Worm (Caenorhabditis elegans) whole organism, L4 larva: ENCODE results near the gene T23F6.3.
A peak's percentile ranks its signal among the peaks of the same experiment; 100 is the strongest.

ENCODE experiments used
- F26F4.8 ChIP-seq: fragments of 200-800 bp; sonication (Bioruptor generic); conservative IDR thresholded peaks from 2 replicates; pipeline ENCODE4 v1.3.6; 2022; ENCODE audit warnings: missing genetic modification characterization, missing compliant biosample characterization
- F37D6.2 ChIP-seq: sonication (generic microtip); optimal IDR thresholded peaks from 2 replicates; lab custom pipeline; 2016; ENCODE audit warnings: mild to moderate bottlenecking, missing genetic modification characterization, missing compliant biosample characterization
- F44E2.7 ChIP-seq: fragments of 200-800 bp; sonication (Bioruptor generic); IDR thresholded peaks from 2 replicates; pipeline ENCODE4 v2.1.2; 2022; ENCODE audit warnings: missing genetic modification characterization, missing compliant biosample characterization
- F49E8.2 ChIP-seq: sonication (generic microtip); optimal IDR thresholded peaks from 2 replicates; lab custom pipeline; 2016; ENCODE audit warnings: missing compliant biosample characterization, mild to moderate bottlenecking, missing genetic modification characterization, borderline replicate concordance
- T20F7.1 ChIP-seq: fragments of 200-800 bp; sonication (Bioruptor generic); optimal IDR thresholded peaks from 2 replicates; lab custom pipeline; 2018; ENCODE audit warnings: mild to moderate bottlenecking, missing genetic modification characterization, missing compliant biosample characterization
- ama-1 ChIP-seq: fragments of 150-350 bp; optimal IDR thresholded peaks from 2 replicates; lab custom pipeline; 2014; ENCODE audit warnings: inconsistent platforms, mixed read lengths
- arid-1 ChIP-seq: fragments of 200-800 bp; sonication (Bioruptor generic); conservative IDR thresholded peaks from 2 replicates; pipeline ENCODE4 v1.3.6; 2022; ENCODE audit warnings: missing genetic modification reagents, missing genetic modification characterization, missing compliant biosample characterization
- ceh-20 ChIP-seq: fragments of 200-800 bp; sonication (Bioruptor generic); IDR thresholded peaks from 2 replicates; pipeline ENCODE4 v1.3.6; 2022; ENCODE audit warnings: missing genetic modification reagents, missing genetic modification characterization, missing compliant biosample characterization
- ceh-44 ChIP-seq: fragments of 200-800 bp; sonication (Bioruptor generic); IDR thresholded peaks from 2 replicates; pipeline ENCODE4 v1.3.6; 2022; ENCODE audit warnings: missing genetic modification reagents, missing genetic modification characterization, missing compliant biosample characterization
- ceh-82 ChIP-seq: sonication (generic microtip); optimal IDR thresholded peaks from 2 replicates; lab custom pipeline; 2017; ENCODE audit warnings: missing biosample characterization, missing genetic modification characterization
- ces-1 ChIP-seq: fragments of 150-350 bp; sonication (generic microtip); optimal IDR thresholded peaks from 4 replicates; lab custom pipeline; 2014; ENCODE audit warnings: missing biosample characterization, missing genetic modification reagents, missing genetic modification characterization
- ctbp-1 ChIP-seq: fragments of 200-800 bp; sonication (Bioruptor generic); IDR thresholded peaks from 2 replicates; pipeline ENCODE4 v1.3.6; 2022; ENCODE audit warnings: missing genetic modification reagents, missing genetic modification characterization, missing compliant biosample characterization
- dmd-6 ChIP-seq: fragments of 200-800 bp; sonication (Bioruptor generic); IDR thresholded peaks from 2 replicates; pipeline ENCODE4 v1.3.6; 2022; ENCODE audit warnings: missing genetic modification reagents, missing genetic modification characterization, missing compliant biosample characterization
- dmd-9 ChIP-seq: fragments of 200-800 bp; sonication (Bioruptor generic); IDR thresholded peaks from 2 replicates; pipeline ENCODE4 v1.3.6; 2022; ENCODE audit warnings: missing genetic modification reagents, missing genetic modification characterization, missing compliant biosample characterization
- dpl-1 ChIP-seq: fragments of 150-350 bp; optimal IDR thresholded peaks from 2 replicates; lab custom pipeline; 2014; ENCODE audit warnings: missing biosample characterization, missing genetic modification reagents, missing genetic modification characterization
- duxl-1 ChIP-seq: sonication (generic microtip); optimal IDR thresholded peaks from 2 replicates; lab custom pipeline; 2016; ENCODE audit warnings: mild to moderate bottlenecking, missing genetic modification characterization, moderate library complexity, missing compliant biosample characterization; ENCODE audit not compliant: poor library complexity
- dve-1 ChIP-seq: sonication (generic microtip); optimal IDR thresholded peaks from 2 replicates; lab custom pipeline; 2017; ENCODE audit warnings: antibody characterized with exemption, mild to moderate bottlenecking, missing genetic modification characterization, missing compliant biosample characterization; ENCODE audit not compliant: insufficient read depth
- egl-43 ChIP-seq: fragments of 200-800 bp; sonication (Bioruptor generic); IDR thresholded peaks from 2 replicates; pipeline ENCODE4 v1.3.6; 2022; ENCODE audit warnings: missing genetic modification reagents, missing genetic modification characterization, missing compliant biosample characterization
- fkh-10 ChIP-seq: fragments of 150-350 bp; optimal IDR thresholded peaks from 2 replicates; lab custom pipeline; 2014; ENCODE audit warnings: missing biosample characterization, missing genetic modification reagents, missing genetic modification characterization
- hif-1 ChIP-seq, 2 experiments: sonication (generic microtip); optimal IDR thresholded peaks; 2 replicates each; lab custom pipeline; 2016 to 2017; ENCODE audit warnings: missing compliant biosample characterization in 2 of 2, missing genetic modification characterization in 2 of 2, missing genetic modification reagents in 2 of 2, missing genotype in 2 of 2, mild to moderate bottlenecking in 1 of 2
- hlh-30 ChIP-seq: sonication (generic microtip); optimal IDR thresholded peaks from 2 replicates; lab custom pipeline; 2017; ENCODE audit warnings: antibody characterized with exemption, mild to moderate bottlenecking, missing genetic modification characterization, missing compliant biosample characterization; ENCODE audit not compliant: insufficient read depth
- hmg-1.1 ChIP-seq: fragments of 200-800 bp; sonication (Bioruptor generic); IDR thresholded peaks from 2 replicates; pipeline ENCODE4 v1.3.6; 2022; ENCODE audit warnings: missing genetic modification reagents, missing genetic modification characterization, missing compliant biosample characterization
- lir-3 ChIP-seq: sonication (generic microtip); optimal IDR thresholded peaks from 2 replicates; lab custom pipeline; 2016; ENCODE audit warnings: mild to moderate bottlenecking, missing genetic modification characterization, missing compliant biosample characterization
- lsy-2 ChIP-seq, 2 experiments: fragments of 150-350 bp in 1 of 2; sonication (generic microtip) in 1 of 2; optimal IDR thresholded peaks; 2 replicates each; lab custom pipeline; 2014 to 2017; ENCODE audit warnings: missing biosample characterization in 2 of 2, missing genetic modification characterization in 2 of 2
- madf-5 ChIP-seq, 2 experiments: fragments of 200-800 bp; sonication (Bioruptor generic); IDR thresholded peaks; 2 replicates each; pipeline ENCODE4 v1.3.6; 2022; ENCODE audit warnings: missing compliant biosample characterization in 2 of 2, missing genetic modification characterization in 2 of 2
- mdl-1 ChIP-seq, 2 experiments: fragments of 150-350 bp in 1 of 2; sonication (generic microtip) in 1 of 2; optimal IDR thresholded peaks; 2 replicates each; lab custom pipeline; 2014 to 2017; ENCODE audit warnings: missing biosample characterization in 2 of 2, missing genetic modification characterization in 2 of 2
- mdt-29 ChIP-seq: fragments of 200-800 bp; sonication (Bioruptor generic); IDR thresholded peaks from 2 replicates; pipeline ENCODE4 v1.3.6; 2022; ENCODE audit warnings: missing genetic modification reagents, missing genetic modification characterization, missing compliant biosample characterization
- mep-1 ChIP-seq: fragments of 150-350 bp; sonication (generic microtip); optimal IDR thresholded peaks from 3 replicates; lab custom pipeline; 2014; ENCODE audit warnings: missing biosample characterization, missing genetic modification characterization
- mxl-2 ChIP-seq: fragments of 200-800 bp; sonication (Bioruptor generic); conservative IDR thresholded peaks from 2 replicates; pipeline ENCODE4 v1.3.6; 2022; ENCODE audit warnings: missing genetic modification reagents, missing genetic modification characterization, missing compliant biosample characterization
- mxl-3 ChIP-seq: fragments of 200-800 bp; sonication (Bioruptor generic); optimal IDR thresholded peaks from 2 replicates; lab custom pipeline; 2018; ENCODE audit warnings: mild to moderate bottlenecking, missing genetic modification characterization, missing compliant biosample characterization
- nhr-111 ChIP-seq: fragments of 200-800 bp; sonication (Bioruptor generic); optimal IDR thresholded peaks from 2 replicates; lab custom pipeline; 2018; ENCODE audit warnings: mild to moderate bottlenecking, missing genetic modification characterization, missing compliant biosample characterization
- nhr-237 ChIP-seq: sonication (generic microtip); optimal IDR thresholded peaks from 2 replicates; lab custom pipeline; 2017; ENCODE audit warnings: missing biosample characterization, missing genetic modification characterization
- pha-4 ChIP-seq, 2 experiments: fragments of 150-350 bp in 1 of 2; fragments of 200-800 bp in 1 of 2; sonication (Bioruptor generic) in 1 of 2; IDR thresholded peaks in 1 of 2; optimal IDR thresholded peaks in 1 of 2; 2 replicates each; pipeline versions ENCODE4 v1.3.6 to Lab custom; 2014 to 2022; ENCODE audit warnings: missing genetic modification characterization in 2 of 2, missing genetic modification reagents in 2 of 2, missing biosample characterization in 1 of 2, missing compliant biosample characterization in 1 of 2
- rbr-2 ChIP-seq: sonication (generic microtip); optimal IDR thresholded peaks from 2 replicates; lab custom pipeline; 2016; ENCODE audit warnings: missing genotype, missing genetic modification characterization, missing compliant biosample characterization
- set-16 ChIP-seq: fragments of 200-800 bp; sonication (Bioruptor generic); IDR thresholded peaks from 2 replicates; pipeline ENCODE4 v1.3.6; 2022; ENCODE audit warnings: missing genetic modification reagents, missing genetic modification characterization, missing compliant biosample characterization
- skn-1 ChIP-seq: fragments of 150-350 bp; optimal IDR thresholded peaks from 2 replicates; lab custom pipeline; 2014; ENCODE audit warnings: missing biosample characterization, missing genetic modification characterization
- snpc-4 ChIP-seq: fragments of 150-350 bp; optimal IDR thresholded peaks from 2 replicates; lab custom pipeline; 2014; ENCODE audit warnings: missing biosample characterization, missing genetic modification characterization
- spr-3 ChIP-seq: fragments of 200-800 bp; sonication (Bioruptor generic); optimal IDR thresholded peaks from 2 replicates; lab custom pipeline; 2018; ENCODE audit warnings: mild to moderate bottlenecking, missing genetic modification characterization, missing compliant biosample characterization
- tag-97 ChIP-seq: fragments of 200-800 bp; sonication (Bioruptor generic); IDR thresholded peaks from 2 replicates; pipeline ENCODE4 v1.3.6; 2022; ENCODE audit warnings: missing genetic modification characterization, missing compliant biosample characterization
- unc-62 ChIP-seq, 3 experiments: fragments of 150-350 bp in 1 of 3; sonication (generic microtip); optimal IDR thresholded peaks in 2 of 3; peaks in 1 of 3; 1 replicate in 1 of 3; 2 replicates in 2 of 3; lab custom pipeline; 2014 to 2017; ENCODE audit warnings: missing biosample characterization in 3 of 3, missing genetic modification characterization in 3 of 3, missing genetic modification reagents in 3 of 3, missing genotype in 1 of 3
- vab-7 ChIP-seq: fragments of 200-800 bp; sonication (Bioruptor generic); IDR thresholded peaks from 2 replicates; pipeline ENCODE4 v1.3.6; 2022; ENCODE audit warnings: missing genetic modification reagents, missing genetic modification characterization, missing compliant biosample characterization
- zip-2 ChIP-seq: fragments of 150-350 bp; optimal IDR thresholded peaks from 2 replicates; lab custom pipeline; 2014; ENCODE audit warnings: missing biosample characterization, missing genetic modification characterization
- ztf-7 ChIP-seq: fragments of 150-350 bp; optimal IDR thresholded peaks from 2 replicates; lab custom pipeline; 2014; ENCODE audit warnings: missing biosample characterization, missing genetic modification characterization

Gene T23F6.3

ce11 chrIV:12724641-12725040, at the start of gene T23F6.3, which contains the start of gene rbd-1 (continued):
- TF ChIP-seq pha-4 (GFP tag; IDR thresholded peaks at IDR 0.05; lab: Robert Waterston, UW) (peak; percentile 54; the same call in 1 of the 2 replicates), pha-4 (tag; optimal IDR thresholded peaks at IDR 0.05; lab: Kevin White, UChicago) (peak; percentile 83), hlh-30 (tag; lab: Kevin White, UChicago) (peak; percentile 78), ces-1 (GFP tag; lab: Kevin White, UChicago) (no peak), duxl-1 (tag; lab: Kevin White, UChicago) (peak; percentile 69), dmd-9 (0 out of 2 replicates have a peak, but pooled peaks have one; percentile 27), unc-62 (GFP tag; optimal IDR thresholded peaks at IDR 0.05 in 1 of 2; lab: Kevin White, UChicago) (peak in 1 of 2 experiments; percentile 3), unc-62 (tag; optimal IDR thresholded peaks at IDR 0.05; lab: Kevin White, UChicago) (no peak), ztf-7 (tag; lab: Kevin White, UChicago) (peak; percentile 74), snpc-4 (tag; lab: Kevin White, UChicago) (no peak), dve-1 (tag; lab: Kevin White, UChicago) (peak; percentile 82)

- TF ChIP-seq fkh-10 (GFP tag; lab: Kevin White, UChicago), result peak; percentile 71
- no peak for TF ChIP-seq vab-7 (GFP tag; lab: Robert Waterston, UW)
- peak; percentile 35; the same call in 1 of the 2 replicates for TF ChIP-seq ctbp-1 (GFP tag; lab: Robert Waterston, UW)
- no peak for TF ChIP-seq F49E8.2
- peak; percentile 30 for TF ChIP-seq ces-1 (GFP tag; lab: Kevin White, UChicago)
Measured at ce11 chrIV:12773519-12773918, 49.0 kb upstream of the T23F6.3 start, which contains the start of gene unc-31. Gene unc-31 (plus strand): TSS chrIV:12773867.

ce11 chrIV:12771414-12771813, 46.9 kb upstream of the T23F6.3 start:
- 0 out of 2 replicates have a peak, but pooled peaks have one; percentile 22 for TF ChIP-seq ceh-20 (GFP tag; lab: Robert Waterston, UW)
- TF ChIP-seq spr-3 (GFP tag; lab: Kevin White, UChicago), result no peak
- TF ChIP-seq T20F7.1 (GFP tag; lab: Kevin White, UChicago), result no peak
- TF ChIP-seq mxl-3 (GFP tag; lab: Kevin White, UChicago), result peak; percentile 76
- no peak for TF ChIP-seq madf-5 (GFP tag; IDR thresholded peaks at IDR 0.05; lab: Robert Waterston, UW)
- TF ChIP-seq lir-3, result no peak
- 0 out of 2 replicates have a peak, but pooled peaks have one; percentile 27 for TF ChIP-seq ceh-44 (GFP tag; lab: Robert Waterston, UW)
- TF ChIP-seq ceh-82 (tag; lab: Kevin White, UChicago), result no peak
- peak; percentile 60 for TF ChIP-seq fkh-10 (GFP tag; lab: Kevin White, UChicago)
- TF ChIP-seq mxl-2 (GFP tag; lab: Robert Waterston, UW), result 0 out of 2 replicates have a peak, but pooled peaks have one; percentile 52
- no peak for TF ChIP-seq ama-1
- TF ChIP-seq snpc-4 (tag; lab: Kevin White, UChicago), result no peak
- TF ChIP-seq tag-97, result 0 out of 2 replicates have a peak, but pooled peaks have one; percentile 14
- peak; percentile 68; the same call in 1 of the 2 replicates for TF ChIP-seq vab-7 (GFP tag; lab: Robert Waterston, UW)
- peak; percentile 74 for TF ChIP-seq ctbp-1 (GFP tag; lab: Robert Waterston, UW)
- TF ChIP-seq F26F4.8 (GFP tag; lab: Robert Waterston, UW), result 0 out of 2 replicates have a peak, but pooled peaks have one; percentile 38
- peak; percentile 93 for TF ChIP-seq set-16 (GFP tag; lab: Robert Waterston, UW)
- TF ChIP-seq mdl-1 (tag; optimal IDR thresholded peaks at IDR 0.05; lab: Kevin White, UChicago), result peak; percentile 68 to 77
- TF ChIP-seq mdt-29 (GFP tag; lab: Robert Waterston, UW), result 0 out of 2 replicates have a peak, but pooled peaks have one; percentile 15
- TF ChIP-seq rbr-2 (tag; lab: Kevin White, UChicago), result peak; percentile 84
- TF ChIP-seq F37D6.2, result peak; percentile 72
- TF ChIP-seq nhr-237 (tag; lab: Kevin White, UChicago), result no peak
- TF ChIP-seq hlh-30 (tag; lab: Kevin White, UChicago), result peak; percentile 82
- TF ChIP-seq egl-43 (GFP tag; lab: Robert Waterston, UW), result peak; percentile 85
- no peak for TF ChIP-seq arid-1 (GFP tag; lab: Robert Waterston, UW)
- TF ChIP-seq dmd-6 (GFP tag; lab: Robert Waterston, UW), result no peak; the same call in 1 of the 2 replicates
- no peak for TF ChIP-seq nhr-111 (GFP tag; lab: Kevin White, UChicago)
- TF ChIP-seq lsy-2 (tag; optimal IDR thresholded peaks at IDR 0.05; lab: Kevin White, UChicago), result peak; percentile 48 to 65
- TF ChIP-seq zip-2, result no peak
- peak in 1 of 2 experiments; percentile 93 for TF ChIP-seq unc-62 (GFP tag; optimal IDR thresholded peaks at IDR 0.05 in 1 of 2; lab: Kevin White, UChicago)
- no peak for TF ChIP-seq unc-62 (tag; optimal IDR thresholded peaks at IDR 0.05; lab: Kevin White, UChicago)
- TF ChIP-seq hif-1 (tag; optimal IDR thresholded peaks at IDR 0.05; lab: Kevin White, UChicago), result peak in 1 of 2 experiments; percentile 50
- TF ChIP-seq hmg-1.1 (GFP tag; lab: Robert Waterston, UW), result peak; percentile 85
- peak; percentile 75 for TF ChIP-seq mep-1 (tag; lab: Kevin White, UChicago)
- TF ChIP-seq dpl-1, result peak; percentile 21
- no peak for TF ChIP-seq skn-1 (tag; lab: Kevin White, UChicago)
- TF ChIP-seq F44E2.7, result no peak
